Worm (Caenorhabditis elegans): ENCODE results near the gene glb-29.
A peak's percentile ranks its signal among the peaks of the same experiment; 100 is the strongest.

Gene glb-29

DNA sequence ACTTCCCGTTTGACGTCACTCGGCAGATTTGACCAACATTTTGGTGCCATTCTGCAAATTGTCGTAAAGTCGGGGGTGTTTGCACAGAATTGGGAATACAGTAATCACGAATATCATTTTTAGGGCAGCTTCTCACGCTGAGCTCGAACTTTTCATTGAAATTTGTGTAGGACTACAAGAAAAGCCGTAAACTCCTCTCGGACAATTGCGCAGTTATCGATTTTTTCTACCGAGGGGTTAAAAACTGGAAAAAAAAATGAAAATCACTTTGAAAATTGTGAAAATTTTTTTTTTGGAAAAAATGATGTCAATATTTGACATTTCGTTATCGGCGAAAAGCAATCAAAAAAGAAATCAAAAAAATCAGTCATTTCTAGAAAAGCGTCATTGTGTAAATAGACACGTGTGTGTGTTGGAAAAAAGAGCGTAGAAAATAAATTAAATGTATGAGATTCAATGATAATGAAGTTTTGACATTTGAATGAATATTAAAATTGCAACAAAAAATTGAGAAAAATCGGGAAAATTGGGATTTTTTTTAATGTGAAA, 18.9 kb downstream of the glb-29 start, which contains the start of gene Y17G7B.8 (continued):
- TF ChIP-seq pha-4 (GFP tag; IDR thresholded peaks at IDR 0.05), result no peak
- TF ChIP-seq pha-4 (tag; optimal IDR thresholded peaks at IDR 0.05), result peak; percentile 74
- TF ChIP-seq ceh-20 (GFP tag; IDR thresholded peaks at IDR 0.05), result no peak
- no peak for TF ChIP-seq lsy-2 (tag; optimal IDR thresholded peaks at IDR 0.05)
- TF ChIP-seq rbr-2 (tag; optimal IDR thresholded peaks at IDR 0.05), result no peak

DNA sequence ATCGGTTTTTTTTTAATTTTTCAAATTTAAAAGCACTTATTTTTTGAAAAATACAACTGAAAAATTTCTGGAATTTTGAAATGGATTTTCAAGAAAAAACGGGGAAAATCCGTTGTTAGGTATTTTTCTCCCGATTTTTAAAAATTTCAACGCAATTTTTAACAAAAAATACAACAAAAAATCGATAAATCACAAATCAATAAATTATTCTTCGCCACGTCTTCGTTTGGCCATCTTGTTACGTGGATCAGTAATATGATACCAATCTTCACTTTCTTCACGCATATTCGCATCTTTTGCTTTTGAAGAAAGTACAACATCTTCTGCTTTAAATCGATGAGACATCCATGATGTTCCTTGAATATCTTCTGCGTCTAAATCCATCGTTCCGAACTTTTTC, 19.8 kb downstream of the glb-29 start:
- no peak for TF ChIP-seq ceh-82 (tag; optimal IDR thresholded peaks at IDR 0.05)
- peak; percentile 32 for TF ChIP-seq ceh-28 (tag; optimal IDR thresholded peaks at IDR 0.05)
- TF ChIP-seq unc-62 (GFP tag; optimal IDR thresholded peaks at IDR 0.05 in 1 of 2), result peak in 1 of 2 experiments; percentile 94
- no peak for TF ChIP-seq unc-62 (tag; optimal IDR thresholded peaks at IDR 0.05)

ce11 chrII:12036075-12036474, 27.2 kb downstream of the glb-29 start:
- TF ChIP-seq cey-2 (tag; optimal IDR thresholded peaks at IDR 0.05; ENCODE audit: borderline replicate concordance, insufficient read depth), result no peak
- TF ChIP-seq zip-11 (GFP tag; IDR thresholded peaks at IDR 0.05), result no peak
- no peak for TF ChIP-seq lin-39 (tag; optimal IDR thresholded peaks at IDR 0.05)
- TF ChIP-seq aha-1 (tag), result no peak
- no peak for TF ChIP-seq lsy-2 (tag; optimal IDR thresholded peaks at IDR 0.05)
- TF ChIP-seq daf-12 (tag; optimal IDR thresholded peaks at IDR 0.05), result no peak
- no peak for TF ChIP-seq lim-7 (GFP tag; IDR thresholded peaks at IDR 0.05)
- no peak for TF ChIP-seq sdz-12 (GFP tag; optimal IDR thresholded peaks at IDR 0.05)
- no peak for TF ChIP-seq ceh-32 (tag; optimal IDR thresholded peaks at IDR 0.05; ENCODE audit: poor library complexity)
- no peak for TF ChIP-seq mes-2 (tag; optimal IDR thresholded peaks at IDR 0.05; ENCODE audit: poor library complexity, severe bottlenecking)
- TF ChIP-seq ceh-20 (GFP tag; IDR thresholded peaks at IDR 0.05), result no peak
- TF ChIP-seq nhr-11 (tag; optimal IDR thresholded peaks at IDR 0.05), result no peak
- TF ChIP-seq R02D3.7 (tag; optimal IDR thresholded peaks at IDR 0.05), result no peak
- no peak for TF ChIP-seq lin-13 (GFP tag; optimal IDR thresholded peaks at IDR 0.05)

DNA sequence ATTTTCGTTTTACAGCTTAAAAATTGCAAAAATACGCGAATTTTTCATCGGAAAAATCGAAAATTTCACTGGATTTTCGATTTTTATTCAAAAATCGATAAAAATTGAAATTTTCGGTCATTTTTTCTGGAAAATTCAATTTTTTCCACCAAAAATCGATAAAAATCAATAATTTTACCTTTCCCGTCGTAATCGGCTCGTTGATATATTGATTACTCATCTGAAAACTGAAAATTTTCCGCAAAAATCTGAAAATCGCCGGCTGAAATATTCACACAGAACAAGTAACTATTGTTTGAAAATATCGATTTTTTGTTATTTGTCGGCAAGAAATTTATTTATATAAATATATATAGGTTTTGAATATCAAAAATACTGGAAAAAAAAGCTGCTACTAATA, 27.6 kb downstream of the glb-29 start, which contains the start of gene cyn-16:
TSS of gene cyn-16 (minus strand) at position 227 of the 400 bp plus-strand sequence.
- TF ChIP-seq pha-4 (GFP tag; IDR thresholded peaks at IDR 0.05) (no peak), pha-4 (tag; optimal IDR thresholded peaks at IDR 0.05) (no peak), zfp-2 (tag; optimal IDR thresholded peaks at IDR 0.05) (no peak), mdt-29 (GFP tag; IDR thresholded peaks at IDR 0.05) (no peak), daf-16 (GFP tag; optimal IDR thresholded peaks at IDR 0.05) (no peak), daf-16 (tag; optimal IDR thresholded peaks at IDR 0.05) (peak; percentile 1), ceh-44 (GFP tag; IDR thresholded peaks at IDR 0.05) (no peak), ama-1 (optimal IDR thresholded peaks at IDR 0.05) (peak; percentile 81), ceh-28 (tag; optimal IDR thresholded peaks at IDR 0.05) (peak; percentile 69), nhr-41 (GFP tag; IDR thresholded peaks at IDR 0.05) (no peak)

ce11 chrII:12039039-12039438, 30.2 kb downstream of the glb-29 start, which contains the start of gene tpi-1:
Gene tpi-1, minus strand, starts transcription at chrII:12039139.
- TF ChIP-seq F10B5.3 (tag; optimal IDR thresholded peaks at IDR 0.05) (no peak), mxl-2 (GFP tag; conservative IDR thresholded peaks at IDR 0.05) (no peak), spr-1 (tag; optimal IDR thresholded peaks at IDR 0.05) (no peak), R02D3.7 (tag; optimal IDR thresholded peaks at IDR 0.05) (no peak), ama-1 (optimal IDR thresholded peaks at IDR 0.05) (no peak), nhr-25 (tag; optimal IDR thresholded peaks at IDR 0.05; ENCODE audit: borderline replicate concordance, insufficient read depth) (no peak), F37D6.2 (tag; optimal IDR thresholded peaks at IDR 0.05) (no peak), mep-1 (tag; optimal IDR thresholded peaks at IDR 0.05) (no peak), lsy-2 (tag; optimal IDR thresholded peaks at IDR 0.05) (no peak), dpl-1 (GFP tag; optimal IDR thresholded peaks at IDR 0.05) (no peak), pha-4 (GFP tag; IDR thresholded peaks at IDR 0.05) (no peak), pha-4 (tag; optimal IDR thresholded peaks at IDR 0.05) (no peak), Y48G9A.11 (GFP tag; IDR thresholded peaks at IDR 0.05) (no peak), ztf-11 (tag; optimal IDR thresholded peaks at IDR 0.05) (no peak), ZK546.5 (tag; optimal IDR thresholded peaks at IDR 0.05) (no peak), ZK337.2 (GFP tag; IDR thresholded peaks at IDR 0.05) (no peak), F44E2.7 (GFP tag; IDR thresholded peaks at IDR 0.05) (no peak), hmg-1.1 (GFP tag; IDR thresholded peaks at IDR 0.05) (no peak)

Measured in whole organism, L4 larva.